Worm (Caenorhabditis elegans): ENCODE measurements around the gene srh-79.
"Not testable (repeated sequence)": the region's sequence is repeated elsewhere in the genome, so short reads cannot be mapped to it uniquely, and the experiment has no call there.

ce11 chrV:7511465-7511864, 13.9 kb downstream of the srh-79 start, which contains the start of gene nhr-171:
- not testable (repeated sequence) for TF ChIP-seq him-1, dao-5, W03F9.2 (tag; optimal IDR thresholded peaks at IDR 0.05)
